Fruit fly (Drosophila melanogaster) Kc167 (cell line): ENCODE data around the gene CG7730.

Experiments
- h ChIP-seq: fragments of >200 bp; optimal IDR thresholded peaks from 3 replicates; lab custom pipeline; 2018; ENCODE audit warnings: missing external identifiers
- psq ChIP-seq: fragments of >200 bp; optimal IDR thresholded peaks from 2 replicates; lab custom pipeline; 2017; ENCODE audit warnings: missing external identifiers
- ttk ChIP-seq: sonication (Bioruptor generic); optimal IDR thresholded peaks from 2 replicates; lab custom pipeline; 2017; ENCODE audit warnings: missing external identifiers

DNA sequence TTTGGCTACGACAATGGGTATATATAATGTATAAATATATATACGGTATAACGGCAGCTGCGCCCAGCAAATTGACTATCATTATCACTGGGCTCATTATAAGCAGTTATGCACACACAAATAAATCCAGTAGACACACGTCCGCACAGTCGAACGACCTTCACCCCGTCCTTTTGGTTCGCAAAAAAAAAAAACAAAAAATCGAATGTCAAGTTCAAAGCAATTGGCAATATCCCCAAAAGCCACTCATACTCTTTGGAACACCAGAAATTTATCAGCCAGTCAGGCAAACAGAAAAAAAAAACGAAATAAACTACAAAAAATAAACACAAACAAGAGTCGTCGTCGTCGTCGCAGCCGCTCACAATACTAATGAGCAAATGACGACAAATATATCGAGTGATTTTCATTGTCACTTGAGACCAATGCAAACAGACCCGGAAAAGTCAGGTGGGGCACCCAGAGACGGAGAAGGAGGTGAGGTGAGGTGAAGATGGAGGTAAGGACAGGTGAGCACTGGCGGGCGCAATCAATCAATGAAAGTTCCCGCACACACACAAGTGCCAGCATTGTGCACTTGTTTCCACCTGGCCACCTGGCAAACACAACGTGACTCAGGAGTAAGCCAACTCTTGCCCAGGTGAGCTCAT is 22.4 kb upstream of the CG7730 start:
- TF ChIP-seq ttk (lab: Kevin White, UChicago) (no peak), h (no peak), psq (no peak)
